Fruit fly (Drosophila melanogaster) S2 (cell line): ENCODE measurements around the gene CG33003.

Experiments used
- CG8478 ChIP-seq: fragments of >200 bp; optimal IDR thresholded peaks from 2 replicates; lab custom pipeline; 2018
- CTCF ChIP-seq, 2 experiments: fragments of >200 bp; optimal IDR thresholded peaks; 2 replicates each; lab custom pipeline; 2018

- TF ChIP-seq CG8478 (lab: Kevin White, UChicago) (no peak), CTCF (optimal IDR thresholded peaks at IDR 0.05; lab: Kevin White, UChicago) (no peak)
Observed at dm6 chr2L:4389405-4390115, 11.2 kb upstream of the CG33003 start.
